Worm (Caenorhabditis elegans): Measurements from ENCODE around the gene gfrp-1.

gfrp-1 gene

DNA sequence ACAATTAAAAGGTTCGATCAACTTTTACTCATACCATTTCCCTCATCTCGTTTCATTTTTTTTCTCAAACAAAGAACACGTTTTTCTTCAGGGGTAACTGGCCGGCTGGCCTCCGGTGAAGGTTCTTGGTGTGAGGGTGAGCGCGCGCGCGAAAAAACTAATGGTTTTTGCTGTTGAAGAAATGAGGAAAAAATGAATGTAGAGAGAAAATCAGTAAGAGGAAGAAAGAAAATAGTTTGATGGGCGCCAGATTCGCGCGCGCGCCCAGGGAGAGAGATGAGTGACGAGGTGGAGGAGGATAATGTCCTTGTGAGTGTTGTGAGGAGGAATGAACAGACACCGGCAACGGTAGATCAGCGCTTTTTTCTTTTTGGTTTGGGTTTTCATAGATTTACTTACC is 32.4 kb upstream of the gfrp-1 start:
- TF ChIP-seq egl-27 (tag; optimal IDR thresholded peaks at IDR 0.05) = no peak
- TF ChIP-seq nhr-25 (tag; optimal IDR thresholded peaks at IDR 0.05) = peak; percentile 20

DNA sequence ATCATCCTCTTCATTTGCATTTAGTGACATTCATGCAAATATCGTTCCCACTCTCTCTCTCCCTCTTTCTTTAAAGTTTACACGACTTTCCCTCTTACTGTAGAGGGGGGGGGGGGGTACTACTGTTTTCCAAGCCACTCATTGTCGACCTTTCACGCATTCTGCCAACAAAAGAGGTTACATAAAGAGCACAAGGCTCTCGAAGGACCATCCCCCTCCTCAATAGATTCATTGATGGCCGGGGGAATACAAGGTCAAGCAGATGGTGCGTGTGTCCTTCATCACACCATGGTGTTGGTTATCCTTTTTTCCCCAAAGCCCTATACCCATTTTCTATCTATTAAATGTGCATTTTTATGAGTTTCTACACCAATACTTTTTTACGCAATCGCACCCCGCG is 30.4 kb upstream of the gfrp-1 start:
- TF ChIP-seq mdl-1 (tag; optimal IDR thresholded peaks at IDR 0.05) (no peak), blmp-1 (tag; optimal IDR thresholded peaks at IDR 0.05; ENCODE audit: insufficient read depth) (no peak), nhr-6 (tag; optimal IDR thresholded peaks at IDR 0.05) (no peak), nhr-129 (tag; optimal IDR thresholded peaks at IDR 0.05) (no peak), dmd-4 (tag; optimal IDR thresholded peaks at IDR 0.05) (no peak), nhr-77 (tag; optimal IDR thresholded peaks at IDR 0.05) (no peak), ztf-1 (GFP tag; conservative IDR thresholded peaks at IDR 0.05) (no peak), gmeb-1 (tag; optimal IDR thresholded peaks at IDR 0.05) (no peak), nhr-21 (tag; optimal IDR thresholded peaks at IDR 0.05) (no peak), elt-1 (tag; optimal IDR thresholded peaks at IDR 0.05) (no peak), crh-2 (tag; optimal IDR thresholded peaks at IDR 0.05) (no peak), F13H6.1 (tag; optimal IDR thresholded peaks at IDR 0.05) (no peak), ztf-11 (tag; optimal IDR thresholded peaks at IDR 0.05) (no peak), unc-39 (tag; optimal IDR thresholded peaks at IDR 0.05) (no peak), nhr-10 (tag; optimal IDR thresholded peaks at IDR 0.05) (no peak), elt-3 (tag; optimal IDR thresholded peaks at IDR 0.05) (no peak), aly-2 (tag; optimal IDR thresholded peaks at IDR 0.05) (no peak), mbf-1 (tag; optimal IDR thresholded peaks at IDR 0.05) (no peak), egl-27 (tag; optimal IDR thresholded peaks at IDR 0.05) (no peak)

DNA sequence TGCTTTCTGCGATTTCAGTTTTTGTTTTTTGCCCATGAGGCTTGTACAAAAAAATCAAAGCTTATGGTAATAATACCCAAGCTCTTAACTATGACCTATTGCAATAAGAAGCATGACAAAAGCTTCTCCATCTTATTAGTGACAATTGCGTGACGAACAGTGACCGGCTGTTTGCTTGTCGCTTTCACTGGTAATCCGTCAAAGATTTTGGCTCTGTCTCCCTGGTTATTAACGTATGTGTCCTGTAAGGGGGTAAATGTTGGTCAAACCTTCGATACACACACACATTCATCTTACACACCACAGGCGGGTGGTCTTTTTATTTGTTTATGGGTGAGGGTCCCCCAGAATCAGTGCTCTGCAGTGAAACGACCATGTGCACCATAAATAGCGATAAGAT is 29.3 kb upstream of the gfrp-1 start:
- no peak for TF ChIP-seq crh-2 (tag; optimal IDR thresholded peaks at IDR 0.05)
- no peak for TF ChIP-seq peb-1 (tag; optimal IDR thresholded peaks at IDR 0.05)
- TF ChIP-seq nhr-23 (tag; optimal IDR thresholded peaks at IDR 0.05) = no peak
- no peak for TF ChIP-seq egl-27 (tag; optimal IDR thresholded peaks at IDR 0.05)
- TF ChIP-seq ceh-82 (tag; optimal IDR thresholded peaks at IDR 0.05) = no peak
- TF ChIP-seq sma-9 (GFP tag; optimal IDR thresholded peaks at IDR 0.05) = no peak
- TF ChIP-seq sma-9 (tag; optimal IDR thresholded peaks at IDR 0.05) = no peak
- TF ChIP-seq nhr-129 (tag; optimal IDR thresholded peaks at IDR 0.05) = no peak

DNA sequence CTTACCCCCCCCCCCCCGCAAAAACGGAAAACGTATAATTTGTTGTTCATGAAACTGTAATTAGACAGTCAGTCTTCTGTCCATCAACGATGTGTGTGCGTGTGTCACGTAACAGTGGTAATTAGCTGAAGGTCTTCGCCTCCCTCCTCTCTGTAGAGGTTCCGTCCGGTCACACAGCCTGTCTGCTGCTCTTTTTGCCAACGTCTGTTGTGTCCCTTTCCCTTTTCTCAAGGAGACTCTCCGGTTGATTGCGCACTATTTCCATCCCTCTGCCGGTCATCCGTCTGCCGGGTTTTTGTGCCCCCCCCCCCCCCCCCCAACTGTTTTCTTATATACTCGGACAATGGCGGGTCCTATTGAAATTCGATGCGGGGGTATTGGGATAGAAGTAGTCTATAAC is 27.7 kb upstream of the gfrp-1 start:
- TF ChIP-seq unc-55 (GFP tag; optimal IDR thresholded peaks at IDR 0.05) = no peak
- peak; percentile 49 for TF ChIP-seq nhr-25 (tag; optimal IDR thresholded peaks at IDR 0.05)

DNA sequence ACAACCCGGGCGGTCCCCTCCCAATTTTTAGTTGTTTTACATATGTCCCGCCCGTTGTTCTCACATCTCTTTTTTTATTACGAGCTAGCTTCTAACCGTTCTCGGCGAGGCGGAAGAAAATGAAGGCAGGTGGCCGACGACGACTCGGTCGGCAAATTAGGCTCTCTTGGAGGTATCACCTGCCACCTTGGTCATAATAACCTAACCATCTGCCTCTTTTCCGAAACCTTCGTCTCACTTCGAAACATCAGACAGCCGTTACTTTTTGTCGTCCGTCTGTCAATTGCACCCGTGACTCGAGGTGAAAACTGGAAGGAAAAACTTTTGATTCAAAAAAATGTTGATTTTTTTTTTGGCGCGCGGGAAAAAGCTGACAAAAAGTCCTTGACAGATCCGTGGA is 25.9 kb upstream of the gfrp-1 start:
- no peak for TF ChIP-seq R02D3.7 (tag; optimal IDR thresholded peaks at IDR 0.05)
- no peak for TF ChIP-seq mbf-1 (tag; optimal IDR thresholded peaks at IDR 0.05)
- no peak for TF ChIP-seq peb-1 (tag; optimal IDR thresholded peaks at IDR 0.05)
- no peak for TF ChIP-seq unc-39 (tag; optimal IDR thresholded peaks at IDR 0.05)
- no peak for TF ChIP-seq nhr-12 (tag; optimal IDR thresholded peaks at IDR 0.05)
- TF ChIP-seq nhr-10 (tag; optimal IDR thresholded peaks at IDR 0.05) = no peak
- TF ChIP-seq fos-1 (tag; optimal IDR thresholded peaks at IDR 0.05) = no peak
- TF ChIP-seq nhr-23 (tag; optimal IDR thresholded peaks at IDR 0.05) = no peak
- no peak for TF ChIP-seq aly-2 (tag; optimal IDR thresholded peaks at IDR 0.05)

DNA sequence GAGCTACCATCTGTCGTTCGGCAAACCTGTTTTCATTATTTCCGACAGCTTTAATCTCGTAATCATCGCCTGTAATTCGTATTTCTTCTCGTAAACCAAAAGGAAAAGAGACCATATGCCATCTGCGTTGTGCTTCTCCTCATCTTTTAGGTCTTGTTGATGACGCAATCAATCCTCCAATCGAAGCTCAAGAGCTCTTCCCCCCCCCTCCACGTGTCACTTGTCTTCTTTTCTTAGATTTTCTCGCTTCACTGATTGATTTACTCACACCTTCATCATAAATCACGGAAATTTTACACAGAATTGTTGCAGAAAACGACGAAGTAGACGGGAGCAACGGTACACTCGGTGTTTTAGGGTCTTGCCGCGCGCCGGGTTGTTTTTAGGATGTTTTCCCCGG is 24.7 kb upstream of the gfrp-1 start, which contains the start of gene tcl-2:
Gene tcl-2, plus strand, starts transcription at position 388 of the 400 bp plus-strand sequence.
- TF ChIP-seq nhr-25 (tag; optimal IDR thresholded peaks at IDR 0.05) = no peak
- no peak for TF ChIP-seq unc-39 (tag; optimal IDR thresholded peaks at IDR 0.05)
- no peak for TF ChIP-seq nhr-129 (tag; optimal IDR thresholded peaks at IDR 0.05)
- no peak for TF ChIP-seq Y55F3AM.14 (GFP tag; optimal IDR thresholded peaks at IDR 0.05)
- no peak for TF ChIP-seq aly-2 (tag; optimal IDR thresholded peaks at IDR 0.05)
- TF ChIP-seq ZK546.5 (tag; optimal IDR thresholded peaks at IDR 0.05) = no peak
- TF ChIP-seq skn-1 (tag; optimal IDR thresholded peaks at IDR 0.05) = no peak
- no peak for TF ChIP-seq alr-1 (tag; optimal IDR thresholded peaks at IDR 0.05)
- TF ChIP-seq lin-39 (tag; optimal IDR thresholded peaks at IDR 0.05) = no peak
- no peak for TF ChIP-seq unc-62 (GFP tag; optimal IDR thresholded peaks at IDR 0.05)
- no peak for TF ChIP-seq nhr-23 (tag; optimal IDR thresholded peaks at IDR 0.05)
- TF ChIP-seq dmd-4 (tag; optimal IDR thresholded peaks at IDR 0.05) = no peak
- no peak for TF ChIP-seq mab-5 (tag; optimal IDR thresholded peaks at IDR 0.05)
- TF ChIP-seq lsy-2 (tag; optimal IDR thresholded peaks at IDR 0.05) = no peak
- no peak for TF ChIP-seq elt-3 (tag; optimal IDR thresholded peaks at IDR 0.05)
- no peak for TF ChIP-seq gmeb-1 (tag; optimal IDR thresholded peaks at IDR 0.05)
- TF ChIP-seq ama-1 (optimal IDR thresholded peaks at IDR 0.05) = no peak
- TF ChIP-seq snpc-4 (tag; optimal IDR thresholded peaks at IDR 0.05) = no peak

Measured in whole organism, L2 larva.